Worm (Caenorhabditis elegans) whole organism, young adult: ENCODE results near the gene K09E4.4.

Experiments
- C06A6.2 ChIP-seq: fragments of 200-800 bp; sonication (Bioruptor generic); conservative IDR thresholded peaks from 2 replicates; pipeline ENCODE4 v1.3.6; 2022; ENCODE audit warnings: missing genetic modification characterization, missing compliant biosample characterization
- D2030.7 ChIP-seq: fragments of 200-800 bp; sonication (Bioruptor generic); IDR thresholded peaks from 2 replicates; pipeline ENCODE4 v1.3.6; 2022; ENCODE audit warnings: missing genetic modification reagents, missing genetic modification characterization, missing compliant biosample characterization
- F33H1.4 ChIP-seq: fragments of 200-800 bp; sonication (Bioruptor generic); IDR thresholded peaks from 2 replicates; pipeline ENCODE4 v1.3.6; 2022; ENCODE audit warnings: missing genetic modification reagents, missing genetic modification characterization, missing compliant biosample characterization
- F39B2.1 ChIP-seq: fragments of 200-800 bp; sonication (Bioruptor generic); IDR thresholded peaks from 2 replicates; pipeline ENCODE4 v1.3.6; 2022; ENCODE audit warnings: missing genetic modification reagents, missing genetic modification characterization, missing compliant biosample characterization
- F55B11.4 ChIP-seq: sonication (generic microtip); optimal IDR thresholded peaks from 2 replicates; lab custom pipeline; 2016; ENCODE audit warnings: missing compliant biosample characterization, missing genetic modification characterization, borderline replicate concordance; ENCODE audit not compliant: insufficient read depth
- F57A8.1 ChIP-seq: fragments of 200-800 bp; sonication (Bioruptor generic); optimal IDR thresholded peaks from 2 replicates; lab custom pipeline; 2018; ENCODE audit warnings: mild to moderate bottlenecking, missing genetic modification characterization, moderate library complexity, missing compliant biosample characterization
- K11D2.4 ChIP-seq: fragments of 200-800 bp; sonication (Bioruptor generic); IDR thresholded peaks from 2 replicates; pipeline ENCODE4 v1.3.6; 2022; ENCODE audit warnings: missing genetic modification reagents, missing genetic modification characterization, missing compliant biosample characterization
- Y53F4B.3 ChIP-seq: fragments of 200-800 bp; sonication (Bioruptor generic); IDR thresholded peaks from 2 replicates; pipeline ENCODE4 v1.3.6; 2022; ENCODE audit warnings: missing genetic modification reagents, missing genetic modification characterization, missing compliant biosample characterization
- Y95B8A.8 ChIP-seq: fragments of 200-800 bp; sonication (Bioruptor generic); IDR thresholded peaks from 2 replicates; pipeline ENCODE4 v1.3.6; 2022; ENCODE audit warnings: missing genetic modification reagents, missing genetic modification characterization, missing compliant biosample characterization
- ZK185.1 ChIP-seq: sonication (generic microtip); optimal IDR thresholded peaks from 2 replicates; lab custom pipeline; 2016; ENCODE audit warnings: mild to moderate bottlenecking, missing genetic modification characterization, missing compliant biosample characterization; ENCODE audit not compliant: poor library complexity, severe bottlenecking
- aptf-2 ChIP-seq: fragments of 200-800 bp; sonication (Bioruptor generic); conservative IDR thresholded peaks from 2 replicates; pipeline ENCODE4 v1.3.6; 2022; ENCODE audit warnings: missing genetic modification reagents, missing genetic modification characterization, missing compliant biosample characterization
- athp-1 ChIP-seq: sonication (generic microtip); optimal IDR thresholded peaks from 2 replicates; lab custom pipeline; 2017; ENCODE audit warnings: mild to moderate bottlenecking, missing genetic modification characterization, missing compliant biosample characterization
- attf-3 ChIP-seq: fragments of 200-800 bp; sonication (Bioruptor generic); conservative IDR thresholded peaks from 2 replicates; pipeline ENCODE4 v1.3.6; 2022; ENCODE audit warnings: missing genetic modification reagents, missing genetic modification characterization, missing compliant biosample characterization
- attf-6 ChIP-seq: fragments of 200-800 bp; sonication (Bioruptor generic); IDR thresholded peaks from 2 replicates; pipeline ENCODE4 v1.3.6; 2022; ENCODE audit warnings: missing genetic modification reagents, missing genetic modification characterization, missing compliant biosample characterization
- bed-1 ChIP-seq: fragments of 200-800 bp; sonication (Bioruptor generic); IDR thresholded peaks from 2 replicates; pipeline ENCODE4 v1.3.6; 2022; ENCODE audit warnings: missing genetic modification reagents, missing genetic modification characterization, missing compliant biosample characterization
- ccch-3 ChIP-seq: fragments of 200-800 bp; sonication (Bioruptor generic); optimal IDR thresholded peaks from 2 replicates; lab custom pipeline; 2018; ENCODE audit warnings: mild to moderate bottlenecking, missing genetic modification characterization, missing compliant biosample characterization
- dpff-1 ChIP-seq: sonication (generic microtip); optimal IDR thresholded peaks from 2 replicates; lab custom pipeline; 2017; ENCODE audit warnings: mild to moderate bottlenecking, missing genetic modification characterization, missing compliant biosample characterization
- ekl-4 ChIP-seq: fragments of 200-800 bp; sonication (Bioruptor generic); IDR thresholded peaks from 2 replicates; pipeline ENCODE4 v1.3.6; 2022; ENCODE audit warnings: missing genetic modification reagents, missing genetic modification characterization, missing compliant biosample characterization
- ets-4 ChIP-seq: fragments of 200-800 bp; sonication (Bioruptor generic); optimal IDR thresholded peaks from 2 replicates; lab custom pipeline; 2018; ENCODE audit warnings: mild to moderate bottlenecking, missing genetic modification characterization, missing compliant biosample characterization
- fkh-3 ChIP-seq: sonication (generic microtip); optimal IDR thresholded peaks from 2 replicates; lab custom pipeline; 2016; ENCODE audit warnings: mild to moderate bottlenecking, missing genetic modification characterization, missing compliant biosample characterization
- hlh-26 ChIP-seq: fragments of 200-800 bp; sonication (Bioruptor generic); conservative IDR thresholded peaks from 2 replicates; pipeline ENCODE4 v1.3.6; 2022; ENCODE audit warnings: missing genetic modification reagents, missing genetic modification characterization, missing compliant biosample characterization
- lin-54 ChIP-seq: fragments of 200-800 bp; sonication (Bioruptor generic); optimal IDR thresholded peaks from 2 replicates; lab custom pipeline; 2018; ENCODE audit warnings: mild to moderate bottlenecking, missing genetic modification characterization, missing compliant biosample characterization
- lsy-27 ChIP-seq: sonication (generic microtip); optimal IDR thresholded peaks from 2 replicates; lab custom pipeline; 2017; ENCODE audit warnings: missing genetic modification characterization, mild to moderate bottlenecking, missing compliant biosample characterization, antibody characterized with exemption, missing genotype, borderline replicate concordance; ENCODE audit not compliant: insufficient read depth
- madf-3 ChIP-seq: fragments of 200-800 bp; sonication (Bioruptor generic); IDR thresholded peaks from 2 replicates; pipeline ENCODE4 v1.3.6; 2022; ENCODE audit warnings: missing genetic modification reagents, missing genetic modification characterization, missing compliant biosample characterization
- madf-6 ChIP-seq: fragments of 200-800 bp; sonication (Bioruptor generic); IDR thresholded peaks from 2 replicates; pipeline ENCODE4 v1.3.6; 2022; ENCODE audit warnings: missing genetic modification reagents, missing genetic modification characterization, missing compliant biosample characterization
- mxl-1 ChIP-seq: sonication (generic microtip); optimal IDR thresholded peaks from 2 replicates; lab custom pipeline; 2016; ENCODE audit warnings: missing genetic modification characterization, missing compliant biosample characterization
- nhr-120 ChIP-seq: fragments of 200-800 bp; sonication (Bioruptor generic); IDR thresholded peaks from 2 replicates; pipeline ENCODE4 v1.3.6; 2022; ENCODE audit warnings: missing genetic modification characterization, missing compliant biosample characterization
- rcor-1 ChIP-seq: fragments of 200-800 bp; sonication (Bioruptor generic); IDR thresholded peaks from 2 replicates; pipeline ENCODE4 v1.3.6; 2022; ENCODE audit warnings: missing genetic modification reagents, missing genetic modification characterization, missing compliant biosample characterization
- repo-1 ChIP-seq: sonication (generic microtip); optimal IDR thresholded peaks from 2 replicates; lab custom pipeline; 2017; ENCODE audit warnings: mild to moderate bottlenecking, missing genetic modification characterization, missing compliant biosample characterization
- sdz-38 ChIP-seq: sonication (generic microtip); optimal IDR thresholded peaks from 2 replicates; lab custom pipeline; 2016; ENCODE audit warnings: missing genotype, missing genetic modification characterization, missing compliant biosample characterization
- sea-2 ChIP-seq: fragments of 200-800 bp; sonication (Bioruptor generic); IDR thresholded peaks from 2 replicates; pipeline ENCODE4 v1.3.6; 2022; ENCODE audit warnings: missing genetic modification characterization, missing compliant biosample characterization
- snpc-1.3 ChIP-seq: sonication (generic microtip); optimal IDR thresholded peaks from 2 replicates; lab custom pipeline; 2017; ENCODE audit warnings: missing genetic modification characterization, mild to moderate bottlenecking, missing compliant biosample characterization, antibody characterized with exemption, moderate library complexity, missing genotype, missing genetic modification reagents; ENCODE audit not compliant: insufficient read depth
- snpc-4 ChIP-seq, 5 experiments: fragments of 150-350 bp in 1 of 5; sonication (generic microtip) in 4 of 5; optimal IDR thresholded peaks; 2 replicates each; lab custom pipeline; 2014 to 2018; ENCODE audit warnings: missing genetic modification characterization in 5 of 5, missing biosample characterization in 3 of 5, antibody characterized with exemption in 2 of 5, mild to moderate bottlenecking in 2 of 5, missing compliant biosample characterization in 2 of 5, missing genotype in 2 of 5, moderate library complexity in 2 of 5, missing genetic modification reagents in 1 of 5
- somi-1 ChIP-seq: fragments of 200-800 bp; sonication (Bioruptor generic); optimal IDR thresholded peaks from 2 replicates; lab custom pipeline; 2018; ENCODE audit warnings: mild to moderate bottlenecking, missing genetic modification characterization, missing compliant biosample characterization
- sptf-2 ChIP-seq: fragments of 200-800 bp; sonication (Bioruptor generic); optimal IDR thresholded peaks from 2 replicates; lab custom pipeline; 2018; ENCODE audit warnings: mild to moderate bottlenecking, missing genetic modification characterization, missing compliant biosample characterization
- unc-62 ChIP-seq: fragments of 150-350 bp; optimal IDR thresholded peaks from 2 replicates; lab custom pipeline; 2014; ENCODE audit warnings: missing biosample characterization, missing genetic modification reagents, missing genetic modification characterization
- zfh-2 ChIP-seq: fragments of 200-800 bp; sonication (Bioruptor generic); conservative IDR thresholded peaks from 2 replicates; pipeline ENCODE4 v1.3.6; 2022; ENCODE audit warnings: missing genetic modification reagents, missing genetic modification characterization, missing compliant biosample characterization
- zim-3 ChIP-seq: sonication (generic microtip); optimal IDR thresholded peaks from 2 replicates; lab custom pipeline; 2017; ENCODE audit warnings: mild to moderate bottlenecking, missing genetic modification characterization, moderate library complexity, missing compliant biosample characterization
- ztf-28 ChIP-seq: fragments of 200-800 bp; sonication (Bioruptor generic); IDR thresholded peaks from 2 replicates; pipeline ENCODE4 v1.3.6; 2022; ENCODE audit warnings: missing genetic modification reagents, missing genetic modification characterization, missing compliant biosample characterization

The K09E4.4 gene

ce11 chrII:14129191-14129590 is 7.2 kb upstream of the K09E4.4 start:
- no peak for TF ChIP-seq nhr-120 (GFP tag; lab: Robert Waterston, UW)
- TF ChIP-seq zfh-2 (GFP tag; lab: Robert Waterston, UW): peak; percentile 73

DNA sequence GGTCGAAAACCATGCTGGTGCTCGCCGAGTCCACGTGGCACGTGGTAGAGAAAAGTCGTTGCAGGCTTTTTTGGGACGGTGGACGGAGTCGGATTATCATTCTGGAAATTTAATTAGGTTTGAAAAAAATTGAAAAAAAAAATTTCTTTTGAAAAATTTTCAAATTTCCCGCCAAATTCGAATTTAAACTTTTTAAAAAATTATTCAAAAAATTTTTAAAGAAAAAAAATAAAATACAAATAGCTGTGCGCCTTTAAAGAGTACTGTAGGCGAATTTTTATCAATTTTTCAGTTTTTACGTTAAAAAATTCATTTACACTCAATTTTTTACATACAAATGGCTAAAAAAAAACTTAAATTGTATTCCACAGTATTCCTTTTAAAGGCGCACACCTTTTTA is 4.9 kb upstream of the K09E4.4 start, which contains the start of gene K09E4.3:
Gene K09E4.3, minus strand, starts transcription at position 101 of the 400 bp plus-strand sequence.
- TF ChIP-seq F39B2.1 (GFP tag; lab: Robert Waterston, UW) (no peak), unc-62 (no peak), somi-1 (no peak), snpc-4 (GFP tag; optimal IDR thresholded peaks at IDR 0.05; lab: Kevin White, UChicago) (no peak), snpc-4 (tag; optimal IDR thresholded peaks at IDR 0.05; lab: Kevin White, UChicago) (no peak), zfh-2 (GFP tag; lab: Robert Waterston, UW) (0 out of 2 replicates have a peak, but pooled peaks have one; percentile 27), madf-6 (no peak), lsy-27 (tag; lab: Kevin White, UChicago) (no peak)

ce11 chrII:14118391-14118790 is 3.6 kb downstream of the K09E4.4 start:
- no peak for TF ChIP-seq ZK185.1 (tag; lab: Kevin White, UChicago)
- TF ChIP-seq hlh-26 (GFP tag; lab: Robert Waterston, UW): no peak
- TF ChIP-seq snpc-4 (GFP tag; optimal IDR thresholded peaks at IDR 0.05; lab: Kevin White, UChicago): no peak
- peak in 2 of 4 experiments; percentile 29 to 58 for TF ChIP-seq snpc-4 (tag; optimal IDR thresholded peaks at IDR 0.05; lab: Kevin White, UChicago)
- no peak for TF ChIP-seq snpc-1.3 (tag; lab: Kevin White, UChicago)
- no peak for TF ChIP-seq lin-54
- no peak for TF ChIP-seq repo-1
- no peak for TF ChIP-seq unc-62
- no peak for TF ChIP-seq bed-1 (GFP tag; lab: Robert Waterston, UW)

DNA sequence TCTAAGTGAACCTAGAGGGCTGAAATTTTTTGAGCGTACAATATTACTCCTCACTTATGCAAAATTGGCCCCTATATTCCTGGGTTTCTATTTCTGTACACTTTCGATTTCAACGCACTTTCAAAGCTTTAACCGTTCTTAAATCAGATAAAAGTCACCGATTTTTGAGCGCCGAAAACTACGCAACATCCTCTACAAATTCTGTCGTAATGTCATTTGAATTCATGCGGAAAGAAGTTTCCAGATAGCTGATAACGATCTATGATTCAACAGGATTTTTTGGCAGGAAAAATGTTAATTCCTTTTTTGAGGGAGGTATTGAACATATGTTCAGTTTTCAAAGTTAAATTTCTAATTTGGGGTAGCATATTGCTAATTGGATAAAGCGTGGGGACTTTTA is 9.1 kb downstream of the K09E4.4 start:
- TF ChIP-seq attf-6 (no peak), dpff-1 (tag; lab: Kevin White, UChicago) (no peak), K11D2.4 (GFP tag; lab: Robert Waterston, UW) (no peak), F55B11.4 (tag; lab: Kevin White, UChicago) (no peak), sptf-2 (no peak), Y95B8A.8 (no peak), athp-1 (tag; lab: Kevin White, UChicago) (no peak), Y53F4B.3 (GFP tag; lab: Robert Waterston, UW) (no peak), somi-1 (no peak)

ce11 chrII:14109184-14109664 is 12.7 kb downstream of the K09E4.4 start, which contains the start of gene cpg-7:
Gene cpg-7 (minus strand): TSS chrII:14109234.
- TF ChIP-seq sea-2 (GFP tag; lab: Robert Waterston, UW) (no peak), F33H1.4 (GFP tag; lab: Robert Waterston, UW) (no peak), fkh-3 (tag; lab: Kevin White, UChicago) (no peak), aptf-2 (GFP tag; lab: Robert Waterston, UW) (no peak), snpc-1.3 (tag; lab: Kevin White, UChicago) (no peak), madf-6 (no peak), madf-3 (GFP tag; lab: Robert Waterston, UW) (no peak), ccch-3 (GFP tag; lab: Kevin White, UChicago) (no peak), mxl-1 (tag; lab: Kevin White, UChicago) (no peak), F57A8.1 (no peak), zim-3 (tag; lab: Kevin White, UChicago) (no peak), ekl-4 (GFP tag; lab: Robert Waterston, UW) (no peak), sdz-38 (tag; lab: Kevin White, UChicago) (no peak), ets-4 (GFP tag; lab: Kevin White, UChicago) (no peak), C06A6.2 (GFP tag; lab: Robert Waterston, UW) (no peak), rcor-1 (GFP tag; lab: Robert Waterston, UW) (no peak), D2030.7 (no peak), ztf-28 (GFP tag; lab: Robert Waterston, UW) (no peak), attf-3 (GFP tag; lab: Robert Waterston, UW) (no peak)
